Worm (Caenorhabditis elegans) whole organism, mixed stage, embryonic: ENCODE results near the gene C50B6.9.

Experiments used
- elt-1 ChIP-seq: sonication (generic microtip); optimal IDR thresholded peaks from 2 replicates; lab custom pipeline; 2017; ENCODE audit warnings: missing genetic modification characterization, mild to moderate bottlenecking, missing compliant biosample characterization, antibody characterized with exemption, moderate library complexity, borderline replicate concordance; ENCODE audit not compliant: insufficient read depth
- nhr-12 ChIP-seq: fragments of 150-350 bp; optimal IDR thresholded peaks from 2 replicates; lab custom pipeline; 2014; ENCODE audit warnings: missing biosample characterization, missing genetic modification characterization
- nhr-28 ChIP-seq: fragments of 150-350 bp; optimal IDR thresholded peaks from 2 replicates; lab custom pipeline; 2014; ENCODE audit warnings: missing biosample characterization, missing genetic modification characterization
- nhr-76 ChIP-seq: sonication (generic microtip); optimal IDR thresholded peaks from 2 replicates; lab custom pipeline; 2017; ENCODE audit warnings: missing biosample characterization, missing genetic modification characterization
- snpc-4 ChIP-seq: fragments of 150-350 bp; optimal IDR thresholded peaks from 2 replicates; lab custom pipeline; 2014; ENCODE audit warnings: missing biosample characterization, missing genetic modification characterization
- unc-39 ChIP-seq: fragments of 150-350 bp; optimal IDR thresholded peaks from 2 replicates; lab custom pipeline; 2014; ENCODE audit warnings: missing biosample characterization, missing genetic modification characterization

DNA sequence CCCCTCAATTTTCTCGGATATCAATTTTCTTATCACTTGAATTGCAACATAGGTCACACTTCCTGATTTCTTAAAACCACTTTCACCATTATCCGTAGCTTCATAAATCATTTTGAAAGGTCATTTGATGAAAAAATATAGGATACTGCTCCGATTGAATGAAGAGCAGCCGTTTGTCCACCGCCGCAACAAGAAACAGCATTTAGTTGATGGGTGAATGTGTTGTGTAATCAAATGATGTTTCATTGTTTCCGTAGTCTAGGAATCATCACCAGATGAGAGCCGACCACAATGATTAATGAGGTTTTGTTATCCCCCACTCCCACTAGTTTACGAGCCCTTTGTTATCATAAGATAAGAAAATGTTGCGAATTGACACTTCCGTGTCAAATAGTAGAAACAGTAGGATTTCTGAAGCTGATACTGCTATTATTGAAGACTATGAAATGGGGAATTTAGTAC lies 9.7 kb downstream of the C50B6.9 start, which contains the start of gene twk-43:
- TF ChIP-seq unc-39 (no peak), nhr-12 (tag; lab: Kevin White, UChicago) (no peak), snpc-4 (tag; lab: Kevin White, UChicago) (no peak), nhr-28 (tag; lab: Kevin White, UChicago) (no peak), elt-1 (no peak), nhr-76 (tag; lab: Kevin White, UChicago) (no peak)
